Fruit fly (Drosophila melanogaster): ENCODE results near the gene CG18666.

CG18666 gene

DNA sequence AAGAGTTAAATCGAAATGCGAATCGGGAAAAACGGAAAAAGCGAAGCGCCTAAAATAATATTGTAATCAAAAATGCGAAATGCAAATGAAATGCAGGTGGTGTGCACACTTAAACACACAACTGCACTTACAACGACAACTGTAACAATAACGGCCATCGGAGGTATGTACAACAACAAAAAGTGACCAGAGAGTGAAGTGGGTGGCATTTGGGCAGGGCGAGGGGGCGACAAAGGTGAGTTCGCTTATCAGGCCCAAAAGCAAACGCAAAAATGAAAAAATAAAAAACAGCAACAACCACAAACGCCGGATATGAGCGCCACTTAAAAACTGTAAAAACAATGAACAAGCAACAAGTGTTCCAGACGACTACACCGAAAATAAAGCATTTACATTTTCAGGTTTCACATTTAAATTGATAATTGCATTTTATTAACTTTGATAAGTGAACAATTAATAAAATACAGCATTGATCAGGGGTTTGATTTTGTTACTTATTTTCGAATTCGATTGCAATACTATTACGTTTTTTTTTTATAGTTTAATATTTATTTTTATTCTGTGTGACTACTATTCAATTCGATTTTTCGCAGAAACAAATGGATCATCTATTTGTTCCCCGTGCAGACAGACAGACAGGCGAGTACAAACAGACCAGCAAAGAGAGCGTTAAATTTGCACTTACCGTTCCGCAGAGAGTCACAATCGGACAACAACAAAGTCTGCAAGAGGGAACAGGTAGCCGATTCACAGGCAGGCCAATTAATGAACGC lies 30.7 kb downstream of the CG18666 start:
- TF ChIP-seq Mad (GFP tag; optimal IDR thresholded peaks at IDR 0.05) (no peak), onecut (GFP tag; IDR thresholded peaks at IDR 0.05) (no peak), Hr78 (GFP tag; optimal IDR thresholded peaks at IDR 0.05) (no peak), Sox100B (GFP tag; optimal IDR thresholded peaks at IDR 0.05) (no peak), CG2120 (GFP tag; optimal IDR thresholded peaks at IDR 0.05) (peak; percentile 63), gem (tag; optimal IDR thresholded peaks at IDR 0.05) (peak; percentile 67), CG9609 (GFP tag; optimal IDR thresholded peaks at IDR 0.05) (no peak), lilli (GFP tag; optimal IDR thresholded peaks at IDR 0.05) (peak; percentile 49), tgo (GFP tag; IDR thresholded peaks at IDR 0.05) (peak; percentile 56), CG12236 (GFP tag; optimal IDR thresholded peaks at IDR 0.05) (no peak), CG12391 (tag; optimal IDR thresholded peaks at IDR 0.05) (peak; percentile 11), Eip74EF (GFP tag; optimal IDR thresholded peaks at IDR 0.05) (no peak), CG8478 (optimal IDR thresholded peaks at IDR 0.05) (no peak), HLH54F (GFP tag; optimal IDR thresholded peaks at IDR 0.05) (no peak), exex (tag; optimal IDR thresholded peaks at IDR 0.05) (peak; percentile 10), dimm (GFP tag; IDR thresholded peaks at IDR 0.05) (no peak), lbe (GFP tag; optimal IDR thresholded peaks at IDR 0.05) (peak; percentile 8), zf30C (GFP tag; optimal IDR thresholded peaks at IDR 0.05) (peak; percentile 39), CG4360 (GFP tag; IDR thresholded peaks at IDR 0.05) (peak; percentile 26; the same call in 1 of the 2 replicates), CG16779 (GFP tag; IDR thresholded peaks at IDR 0.05) (no peak), CG33213 (GFP tag; optimal IDR thresholded peaks at IDR 0.05) (no peak), D (optimal IDR thresholded peaks at IDR 0.05) (no peak), D (GFP tag; optimal IDR thresholded peaks at IDR 0.05) (no peak), CG18476 (GFP tag; optimal IDR thresholded peaks at IDR 0.05) (no peak), CG2199 (GFP tag; IDR thresholded peaks at IDR 0.05) (no peak), lab (GFP tag; optimal IDR thresholded peaks at IDR 0.05) (peak; percentile 65), gsb (GFP tag; IDR thresholded peaks at IDR 0.05) (peak; percentile 49; the same call in 1 of the 2 replicates), CG3281 (GFP tag; optimal IDR thresholded peaks at IDR 0.05) (peak; percentile 61), CG7786 (GFP tag; optimal IDR thresholded peaks at IDR 0.05) (no peak), klu (GFP tag; IDR thresholded peaks at IDR 0.05) (no peak), dysf (GFP tag; IDR thresholded peaks at IDR 0.05) (peak; percentile 66; the same call in 2 of the 3 replicates), Asciz (GFP tag; optimal IDR thresholded peaks at IDR 0.05) (no peak), CG17802 (tag; optimal IDR thresholded peaks at IDR 0.05) (no peak), CG3995 (GFP tag; optimal IDR thresholded peaks at IDR 0.05) (peak; percentile 2), sens (GFP tag) (no peak), Dek (tag; optimal IDR thresholded peaks at IDR 0.05) (peak; percentile 50), pzg (GFP tag; optimal IDR thresholded peaks at IDR 0.05) (no peak), Lhr (GFP tag; optimal IDR thresholded peaks at IDR 0.05) (no peak), ind (GFP tag; optimal IDR thresholded peaks at IDR 0.05) (peak; percentile 25), Bdp1 (GFP tag; optimal IDR thresholded peaks at IDR 0.05) (no peak), CG16863 (GFP tag; optimal IDR thresholded peaks at IDR 0.05) (no peak), Poxn (GFP tag; IDR thresholded peaks at IDR 0.05) (peak; percentile 59), H15 (GFP tag; IDR thresholded peaks at IDR 0.05) (no peak), Fer1 (GFP tag; optimal IDR thresholded peaks at IDR 0.05) (peak; percentile 61), CG3838 (GFP tag; optimal IDR thresholded peaks at IDR 0.05) (no peak), Adf1 (GFP tag; IDR thresholded peaks at IDR 0.05) (no peak), fru (optimal IDR thresholded peaks at IDR 0.05) (no peak), hkb (optimal IDR thresholded peaks at IDR 0.05) (no peak), hkb (GFP tag; IDR thresholded peaks at IDR 0.05) (no peak), CG13775 (GFP tag; optimal IDR thresholded peaks at IDR 0.05) (peak; percentile 41), nom (GFP tag; optimal IDR thresholded peaks at IDR 0.05) (no peak)

All from whole organism, embryonic.